Worm (Caenorhabditis elegans) whole organism, young adult: ENCODE measurements around the gene degl-2.

ENCODE experiments used
- Y95B8A.8 ChIP-seq: fragments of 200-800 bp; sonication (Bioruptor generic); IDR thresholded peaks from 2 replicates; pipeline ENCODE4 v1.3.6; 2022; ENCODE audit warnings: missing genetic modification reagents, missing genetic modification characterization, missing compliant biosample characterization
- ama-1 ChIP-seq, 3 experiments: fragments of 150-350 bp in 1 of 3; sonication (generic microtip) in 2 of 3; optimal IDR thresholded peaks; 2 replicates each; lab custom pipeline; 2014 to 2018; ENCODE audit warnings: missing biosample characterization in 2 of 3, missing genetic modification characterization in 2 of 3, missing genetic modification reagents in 2 of 3
- aptf-3 ChIP-seq: fragments of 200-800 bp; sonication (Bioruptor generic); IDR thresholded peaks from 2 replicates; pipeline ENCODE4 v1.3.6; 2022; ENCODE audit warnings: missing genetic modification characterization, missing compliant biosample characterization
- athp-1 ChIP-seq: sonication (generic microtip); optimal IDR thresholded peaks from 2 replicates; lab custom pipeline; 2017; ENCODE audit warnings: mild to moderate bottlenecking, missing genetic modification characterization, missing compliant biosample characterization
- efl-1 ChIP-seq: fragments of 150-350 bp; optimal IDR thresholded peaks from 2 replicates; lab custom pipeline; 2014; ENCODE audit warnings: missing biosample characterization, missing genetic modification reagents, missing genetic modification characterization
- madf-8 ChIP-seq: fragments of 200-800 bp; sonication (Bioruptor generic); conservative IDR thresholded peaks from 2 replicates; pipeline ENCODE4 v1.3.6; 2022; ENCODE audit warnings: missing genetic modification reagents, missing genetic modification characterization, missing compliant biosample characterization
- pha-4 ChIP-seq: fragments of 150-350 bp; sonication (generic microtip); optimal IDR thresholded peaks from 2 replicates; lab custom pipeline; 2014; ENCODE audit warnings: missing biosample characterization, missing genetic modification reagents, missing genetic modification characterization
- rec-8 ChIP-seq, 2 experiments: sonication (generic microtip); optimal IDR thresholded peaks; 2 replicates each; lab custom pipeline; 2016; ENCODE audit warnings: mild to moderate bottlenecking in 2 of 2, missing genetic modification characterization in 2 of 2, missing genetic modification reagents in 2 of 2, missing genotype in 2 of 2, missing biosample characterization in 1 of 2, missing compliant biosample characterization in 1 of 2, moderate library complexity in 1 of 2
- rpc-1 ChIP-seq, 2 experiments: fragments of 150-350 bp in 1 of 2; sonication (generic microtip) in 1 of 2; optimal IDR thresholded peaks; 2 replicates each; lab custom pipeline; 2014 to 2018; ENCODE audit warnings: missing biosample characterization in 1 of 2, missing genetic modification characterization in 1 of 2, missing genetic modification reagents in 1 of 2, missing genotype in 1 of 2
- tbp1 ChIP-seq: fragments of 200-800 bp; sonication (Bioruptor generic); optimal IDR thresholded peaks from 2 replicates; lab custom pipeline; 2018; ENCODE audit warnings: mild to moderate bottlenecking, missing genetic modification characterization, missing compliant biosample characterization

DNA sequence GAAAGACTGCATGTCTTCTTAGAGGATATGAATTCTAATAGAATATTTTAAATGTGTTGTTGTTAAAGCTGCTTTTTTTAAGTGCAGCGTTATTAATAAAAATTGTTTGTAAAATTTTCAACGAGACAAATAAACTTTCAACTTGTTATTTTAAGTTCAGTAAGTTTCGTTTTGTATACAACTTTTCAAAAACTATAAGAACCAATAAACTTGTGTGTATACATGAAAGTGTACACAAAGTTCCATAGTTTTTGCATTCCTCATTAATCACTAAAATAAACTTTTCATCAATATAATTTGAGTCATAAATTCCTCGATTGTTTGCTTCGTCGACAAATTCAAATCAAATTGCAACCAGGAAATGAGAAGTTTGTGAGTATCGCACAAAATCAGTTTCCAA, 5.4 kb downstream of the degl-2 start, which contains the start of gene srm-3:
- TF ChIP-seq efl-1 (GFP tag; lab: Kevin White, UChicago) (no peak), Y95B8A.8 (GFP tag; lab: Robert Waterston, UW) (no peak), madf-8 (GFP tag; lab: Robert Waterston, UW) (no peak), rpc-1 (optimal IDR thresholded peaks at IDR 0.05; lab: Kevin White, UChicago) (no peak), rpc-1 (tag; optimal IDR thresholded peaks at IDR 0.05; lab: Kevin White, UChicago) (no peak), ama-1 (optimal IDR thresholded peaks at IDR 0.05; lab: Kevin White, UChicago) (no peak), ama-1 (GFP tag; optimal IDR thresholded peaks at IDR 0.05; lab: Kevin White, UChicago) (no peak), pha-4 (tag; lab: Kevin White, UChicago) (no peak), rec-8 (tag; optimal IDR thresholded peaks at IDR 0.05; lab: Kevin White, UChicago) (no peak), tbp1 (GFP tag; lab: Kevin White, UChicago) (no peak), athp-1 (no peak), aptf-3 (GFP tag; lab: Robert Waterston, UW) (no peak)
